Worm (Caenorhabditis elegans) whole organism, L3 larva: ENCODE data around the gene H03G16.5.

Source experiments
- ZK546.5 ChIP-seq: sonication (generic microtip); optimal IDR thresholded peaks from 2 replicates; lab custom pipeline; 2017; ENCODE audit warnings: missing biosample characterization, missing genetic modification characterization
- ceh-82 ChIP-seq: fragments of 150-350 bp; optimal IDR thresholded peaks from 2 replicates; lab custom pipeline; 2014; ENCODE audit warnings: missing biosample characterization, missing genetic modification characterization
- lin-15B ChIP-seq: fragments of 150-350 bp; optimal IDR thresholded peaks from 2 replicates; lab custom pipeline; 2014; ENCODE audit warnings: missing biosample characterization, missing genetic modification characterization
- mml-1 ChIP-seq: fragments of 150-350 bp; sonication (generic microtip); optimal IDR thresholded peaks from 3 replicates; lab custom pipeline; 2014; ENCODE audit warnings: missing biosample characterization, missing genetic modification characterization
- nfya-1 ChIP-seq: sonication (generic microtip); optimal IDR thresholded peaks from 2 replicates; lab custom pipeline; 2017; ENCODE audit warnings: missing genetic modification characterization, mild to moderate bottlenecking, missing compliant biosample characterization, antibody characterized with exemption, moderate library complexity; ENCODE audit not compliant: insufficient read depth
- nhr-25 ChIP-seq: sonication (generic microtip); optimal IDR thresholded peaks from 2 replicates; lab custom pipeline; 2017; ENCODE audit warnings: missing biosample characterization, missing genetic modification characterization
- nhr-76 ChIP-seq: fragments of 150-350 bp; sonication (generic microtip); optimal IDR thresholded peaks from 5 replicates; lab custom pipeline; 2014; ENCODE audit warnings: missing biosample characterization, missing genetic modification characterization
- skn-1 ChIP-seq: fragments of 150-350 bp; optimal IDR thresholded peaks from 2 replicates; lab custom pipeline; 2014; ENCODE audit warnings: missing biosample characterization, missing genetic modification characterization
- snpc-4 ChIP-seq: fragments of 150-350 bp; optimal IDR thresholded peaks from 2 replicates; lab custom pipeline; 2014; ENCODE audit warnings: missing biosample characterization, missing genetic modification characterization
- tbx-2 ChIP-seq: sonication (generic microtip); optimal IDR thresholded peaks from 2 replicates; lab custom pipeline; 2016; ENCODE audit warnings: mild to moderate bottlenecking, missing genetic modification characterization, missing compliant biosample characterization
- unc-62 ChIP-seq: fragments of 150-350 bp; sonication (generic microtip); optimal IDR thresholded peaks from 4 replicates; lab custom pipeline; 2014; ENCODE audit warnings: missing biosample characterization, missing genetic modification reagents, missing genetic modification characterization
- zag-1 ChIP-seq: fragments of 150-350 bp; optimal IDR thresholded peaks from 2 replicates; lab custom pipeline; 2014; ENCODE audit warnings: missing biosample characterization, missing genetic modification characterization

DNA sequence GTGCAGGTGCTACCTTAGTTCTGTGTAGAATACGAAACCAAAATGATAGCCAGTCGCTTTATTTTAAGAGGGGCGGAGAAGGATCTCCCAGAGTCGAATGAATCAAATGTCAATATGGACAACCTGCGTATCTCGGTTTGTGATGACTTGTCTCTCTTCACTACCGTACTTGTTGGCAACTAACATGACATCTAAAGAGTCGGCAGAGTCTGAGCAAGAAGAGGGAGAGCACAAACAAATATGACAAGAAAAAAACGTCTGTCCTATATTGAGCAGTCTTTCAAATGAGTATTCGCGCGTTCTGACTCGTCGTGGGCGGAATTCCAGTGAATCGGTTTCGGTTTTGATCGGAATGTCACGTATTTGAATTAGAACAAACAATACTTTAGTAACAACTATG lies 38.3 kb upstream of the H03G16.5 start, which contains the start of gene F09B12.7:
- TF ChIP-seq ZK546.5 (tag; lab: Kevin White, UChicago): no peak
- TF ChIP-seq ceh-82 (tag; lab: Kevin White, UChicago): no peak
- no peak for TF ChIP-seq lin-15B
- no peak for TF ChIP-seq nhr-25 (tag; lab: Kevin White, UChicago)
- no peak for TF ChIP-seq snpc-4 (tag; lab: Kevin White, UChicago)
- TF ChIP-seq unc-62: no peak
- no peak for TF ChIP-seq tbx-2 (tag; lab: Kevin White, UChicago)
- TF ChIP-seq mml-1 (tag; lab: Kevin White, UChicago): no peak
- no peak for TF ChIP-seq skn-1 (tag; lab: Kevin White, UChicago)
- TF ChIP-seq zag-1 (tag; lab: Kevin White, UChicago): no peak
- TF ChIP-seq nfya-1 (tag; lab: Kevin White, UChicago): no peak
- TF ChIP-seq nhr-76 (tag; lab: Kevin White, UChicago): no peak
